Worm (Caenorhabditis elegans) whole organism, L4/young adult: ENCODE data around the gene T18D3.6.

Experiments used
- W03F9.2 ChIP-seq: fragments of 150-350 bp; optimal IDR thresholded peaks from 2 replicates; lab custom pipeline; 2014; ENCODE audit warnings: missing biosample characterization, missing genetic modification characterization
- dao-5 ChIP-seq: sonication (generic microtip); optimal IDR thresholded peaks from 2 replicates; lab custom pipeline; 2016; ENCODE audit warnings: missing genotype, missing genetic modification characterization, moderate library complexity, missing compliant biosample characterization

DNA sequence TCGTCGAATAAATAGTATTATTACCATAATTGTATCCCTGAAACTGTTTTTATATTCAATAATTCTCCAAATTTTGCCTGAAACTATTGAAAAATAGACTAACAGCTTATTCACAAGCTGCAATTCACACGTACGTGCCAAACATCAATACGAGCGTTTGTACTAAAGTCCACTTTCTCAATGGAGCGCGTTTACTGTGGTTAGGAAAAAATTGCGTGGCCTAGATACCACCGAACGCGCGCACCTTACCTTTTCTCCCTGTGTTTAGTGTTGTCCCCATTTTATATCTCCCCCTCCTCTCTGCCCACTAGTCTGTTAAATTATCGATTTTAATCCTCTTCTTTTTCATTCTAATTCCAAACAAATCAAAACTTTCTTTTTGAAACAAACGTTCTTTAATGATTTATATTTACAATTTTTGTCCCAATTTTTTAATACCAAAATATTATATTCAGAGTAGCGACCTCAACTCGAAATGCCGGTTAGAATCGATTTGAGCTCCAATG lies 4.7 kb downstream of the T18D3.6 start, which contains the start of the genes T18D3.9 and T18D3.1:
- TF ChIP-seq W03F9.2 (tag; lab: Kevin White, UChicago): no peak
- no peak for TF ChIP-seq dao-5 (tag; lab: Kevin White, UChicago)
